Fruit fly (Drosophila melanogaster): ENCODE measurements around the gene CG11714.
A peak's percentile ranks its signal among the peaks of the same experiment; 100 is the strongest.

CG11714 gene

DNA sequence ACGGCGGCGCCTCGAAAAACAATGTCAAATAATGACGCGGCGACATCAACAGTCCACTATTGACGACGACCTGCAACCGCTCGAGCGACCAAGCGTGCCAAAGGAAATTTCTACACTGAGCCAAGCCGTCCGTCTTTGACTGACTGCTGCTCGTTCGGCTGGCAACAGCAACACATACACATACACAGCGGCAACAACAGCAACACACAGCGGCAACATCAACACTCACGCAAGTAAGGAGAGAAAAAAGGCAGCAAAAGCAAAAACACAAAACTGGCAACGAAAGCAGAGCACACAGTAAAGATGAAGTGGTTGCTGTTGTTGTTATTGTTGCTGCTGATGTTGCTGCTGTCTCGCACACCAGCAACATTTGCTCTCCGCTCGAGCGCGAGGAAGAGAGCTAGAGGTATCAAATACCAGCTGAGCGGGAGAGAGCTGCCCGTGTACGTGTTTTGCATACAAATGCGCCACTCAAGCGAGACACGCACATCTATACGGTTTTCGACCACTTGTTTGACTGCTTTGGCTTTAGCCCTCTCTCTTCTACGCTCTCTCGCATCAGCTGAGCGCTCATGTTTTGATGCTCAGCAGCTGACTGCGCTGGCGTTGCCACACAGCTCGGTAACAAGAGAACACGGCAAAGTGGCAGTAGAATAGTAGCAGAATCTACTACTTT lies 30.6 kb upstream of the CG11714 start (continued):
- TF ChIP-seq Adf1 (GFP tag; IDR thresholded peaks at IDR 0.05) (peak; percentile 84), CG12071 (GFP tag; optimal IDR thresholded peaks at IDR 0.05) (peak; percentile 69), CG17361 (GFP tag; IDR thresholded peaks at IDR 0.05) (peak; percentile 29; the same call in 1 of the 3 replicates), CG14667 (GFP tag; IDR thresholded peaks at IDR 0.05) (no peak), bsh (GFP tag; optimal IDR thresholded peaks at IDR 0.05) (peak in 1 of 2 experiments; percentile 79), CG17328 (GFP tag; IDR thresholded peaks at IDR 0.05) (0 out of 2 replicates have a peak, but pooled peaks have one; percentile 11), Jarid2 (GFP tag; optimal IDR thresholded peaks at IDR 0.05) (peak; percentile 96), Max (GFP tag; optimal IDR thresholded peaks at IDR 0.05) (no peak), row (GFP tag; IDR thresholded peaks at IDR 0.05) (no peak; the same call in 2 of the 3 replicates), CG1529 (GFP tag; optimal IDR thresholded peaks at IDR 0.05) (peak; percentile 32), CG34376 (GFP tag; optimal IDR thresholded peaks at IDR 0.05) (peak; percentile 78), caup (GFP tag; optimal IDR thresholded peaks at IDR 0.05; ENCODE audit: severe bottlenecking) (peak; percentile 68), abd-A (tag; optimal IDR thresholded peaks at IDR 0.05) (peak; percentile 88), pros (GFP tag; optimal IDR thresholded peaks at IDR 0.05) (peak; percentile 90), zen2 (GFP tag; IDR thresholded peaks at IDR 0.05; ENCODE audit: partially characterized antibody) (peak; percentile 95), CG4360 (GFP tag; IDR thresholded peaks at IDR 0.05) (peak; percentile 98), fd64A (GFP tag; optimal IDR thresholded peaks at IDR 0.05) (peak; percentile 6), kah (GFP tag; optimal IDR thresholded peaks at IDR 0.05) (peak; percentile 100), CG8388 (GFP tag; optimal IDR thresholded peaks at IDR 0.05) (no peak), oc (tag; optimal IDR thresholded peaks at IDR 0.05) (peak; percentile 39), unc-4 (GFP tag; IDR thresholded peaks at IDR 0.05; ENCODE audit: partially characterized antibody) (peak; percentile 62), Vsx1 (GFP tag; optimal IDR thresholded peaks at IDR 0.05) (peak; percentile 34), sob (GFP tag; IDR thresholded peaks at IDR 0.05) (peak; percentile 40; the same call in 1 of the 2 replicates), CG7271 (tag; optimal IDR thresholded peaks at IDR 0.05) (no peak), hkb (optimal IDR thresholded peaks at IDR 0.05) (no peak), hkb (GFP tag; IDR thresholded peaks at IDR 0.05) (no peak; the same call in 1 of the 2 replicates), hbn (GFP tag; IDR thresholded peaks at IDR 0.05; ENCODE audit: partially characterized antibody) (peak; percentile 80), jigr1 (GFP tag; IDR thresholded peaks at IDR 0.05) (no peak), CG13624 (GFP tag; optimal IDR thresholded peaks at IDR 0.05) (peak; percentile 40), CG32772 (GFP tag; IDR thresholded peaks at IDR 0.05) (no peak), mld (GFP tag; IDR thresholded peaks at IDR 0.05; ENCODE audit: partially characterized antibody) (peak; percentile 63; the same call in 1 of the 3 replicates), Mrtf (GFP tag; IDR thresholded peaks at IDR 0.05) (no peak), tna (GFP tag; IDR thresholded peaks at IDR 0.05; ENCODE audit: partially characterized antibody) (peak; percentile 34; the same call in 1 of the 2 replicates), CG11504 (tag; optimal IDR thresholded peaks at IDR 0.05) (peak; percentile 100), CG6683 (GFP tag; optimal IDR thresholded peaks at IDR 0.05) (peak; percentile 39), CG5953 (GFP tag; IDR thresholded peaks at IDR 0.05) (no peak), CG12155 (GFP tag; optimal IDR thresholded peaks at IDR 0.05) (peak; percentile 25), corto (GFP tag; optimal IDR thresholded peaks at IDR 0.05) (peak; percentile 70), Hr78 (GFP tag; optimal IDR thresholded peaks at IDR 0.05) (peak in 1 of 2 experiments; percentile 66), Atf6 (GFP tag; IDR thresholded peaks at IDR 0.05) (0 out of 2 replicates have a peak, but pooled peaks have one; percentile 48), CG2202 (tag; optimal IDR thresholded peaks at IDR 0.05) (peak; percentile 19), pan (optimal IDR thresholded peaks at IDR 0.05) (no peak), pan (GFP tag; optimal IDR thresholded peaks at IDR 0.05 in 1 of 2, IDR thresholded peaks at IDR 0.05 in 1 of 2) (peak in 1 of 2 experiments; percentile 36), tio (GFP tag; optimal IDR thresholded peaks at IDR 0.05) (no peak), dpn (GFP tag; optimal IDR thresholded peaks at IDR 0.05) (peak in 1 of 2 experiments; percentile 10), br (optimal IDR thresholded peaks at IDR 0.05) (no peak), Deaf1 (tag; optimal IDR thresholded peaks at IDR 0.05) (peak; percentile 76), crol (GFP tag; IDR thresholded peaks at IDR 0.05) (peak; percentile 46)
